Worm (Caenorhabditis elegans): ENCODE measurements around the gene srlf-23.
A peak's percentile ranks its signal among the peaks of the same experiment; 100 is the strongest.
"Not testable (repeated sequence)": the region's sequence is repeated elsewhere in the genome, so short reads cannot be mapped to it uniquely, and the experiment has no call there.

The srlf-23 gene

ce11 chrV:890835-891234 is 2.5 kb downstream of the srlf-23 start, which contains the start of gene srlf-22:
Gene srlf-22, plus strand, starts transcription at chrV:891135.
- TF ChIP-seq klf-2 (GFP tag; conservative IDR thresholded peaks at IDR 0.05); tab-1 (GFP tag; IDR thresholded peaks at IDR 0.05); med-1 (GFP tag; optimal IDR thresholded peaks at IDR 0.05; ENCODE audit: insufficient read depth): not testable (repeated sequence)

DNA sequence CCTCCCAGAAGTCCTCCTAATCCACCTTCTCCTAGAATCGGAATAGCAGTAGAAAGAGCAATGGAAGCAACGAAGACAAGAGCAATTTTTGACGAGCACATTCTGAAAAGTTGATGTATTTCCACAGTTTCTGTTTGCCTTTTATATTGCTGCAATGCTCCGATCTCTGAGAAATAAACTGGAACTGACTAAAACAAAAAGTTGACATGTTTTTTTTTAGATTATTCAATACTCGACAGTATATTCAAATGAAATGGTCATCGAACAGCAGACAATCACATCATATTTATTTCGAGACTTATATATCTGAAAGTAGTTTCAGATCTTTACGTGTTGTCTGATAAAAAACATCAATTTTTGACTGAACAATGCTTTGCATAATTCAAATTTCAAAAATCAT is 2.9 kb downstream of the srlf-23 start, which contains the start of gene srlf-21:
Gene srlf-21, minus strand, starts transcription at position 101 of the 400 bp plus-strand sequence.
- TF ChIP-seq cog-1 (tag; optimal IDR thresholded peaks at IDR 0.05) (no peak), T22C8.4 (GFP tag; IDR thresholded peaks at IDR 0.05) (no peak), med-1 (GFP tag; optimal IDR thresholded peaks at IDR 0.05; ENCODE audit: insufficient read depth) (no peak), klf-2 (GFP tag; conservative IDR thresholded peaks at IDR 0.05) (no peak), ref-1 (GFP tag; conservative IDR thresholded peaks at IDR 0.05) (no peak), flt-1 (GFP tag; IDR thresholded peaks at IDR 0.05) (no peak), ztf-29 (GFP tag; IDR thresholded peaks at IDR 0.05) (no peak), ztf-23 (GFP tag; IDR thresholded peaks at IDR 0.05) (no peak), tab-1 (GFP tag; IDR thresholded peaks at IDR 0.05) (no peak)

DNA sequence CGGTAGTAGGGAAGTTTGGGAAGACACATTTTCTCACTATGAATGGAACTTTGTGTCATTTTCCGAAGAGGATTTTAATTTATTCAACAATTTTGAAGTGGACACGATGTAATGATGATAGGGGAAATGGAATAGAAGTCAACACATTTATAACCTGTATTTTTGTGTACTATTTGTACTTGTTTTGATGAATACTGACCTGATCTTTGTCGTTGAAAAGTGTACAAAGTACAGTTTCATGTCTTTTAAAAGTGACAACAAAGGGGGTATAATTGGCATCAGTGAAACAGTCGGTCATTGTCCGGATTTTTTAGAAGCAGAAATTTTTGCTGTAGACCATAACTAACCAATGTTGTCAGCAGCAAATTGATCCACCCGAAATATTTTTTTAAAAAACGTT is 4.1 kb downstream of the srlf-23 start, which contains the start of gene T02B11.6:
Gene T02B11.6, minus strand, starts transcription at position 101 of the 400 bp plus-strand sequence.
- TF ChIP-seq T22C8.4 (GFP tag; IDR thresholded peaks at IDR 0.05) (no peak), med-1 (GFP tag; optimal IDR thresholded peaks at IDR 0.05; ENCODE audit: insufficient read depth) (no peak)

ce11 chrV:884324-884723 is 9.0 kb downstream of the srlf-23 start, which contains the start of gene srj-38:
Gene srj-38, minus strand, starts transcription at chrV:884424.
- TF ChIP-seq T22C8.4 (GFP tag; IDR thresholded peaks at IDR 0.05) (no peak), flt-1 (GFP tag; IDR thresholded peaks at IDR 0.05) (no peak), med-1 (GFP tag; optimal IDR thresholded peaks at IDR 0.05; ENCODE audit: insufficient read depth) (no peak), tab-1 (GFP tag; IDR thresholded peaks at IDR 0.05) (no peak), ztf-23 (GFP tag; IDR thresholded peaks at IDR 0.05) (no peak), cog-1 (tag; optimal IDR thresholded peaks at IDR 0.05) (no peak), ref-1 (GFP tag; conservative IDR thresholded peaks at IDR 0.05) (no peak), klf-2 (GFP tag; conservative IDR thresholded peaks at IDR 0.05) (no peak), ztf-29 (GFP tag; IDR thresholded peaks at IDR 0.05) (no peak)

ce11 chrV:879171-879570 is 14.2 kb downstream of the srlf-23 start, which contains the start of gene srg-53:
Gene srg-53, plus strand, starts transcription at chrV:879471.
- TF ChIP-seq tab-1 (GFP tag; IDR thresholded peaks at IDR 0.05) (no peak), ztf-29 (GFP tag; IDR thresholded peaks at IDR 0.05) (no peak), T22C8.4 (GFP tag; IDR thresholded peaks at IDR 0.05) (no peak), flt-1 (GFP tag; IDR thresholded peaks at IDR 0.05) (no peak), cog-1 (tag; optimal IDR thresholded peaks at IDR 0.05) (no peak), ztf-23 (GFP tag; IDR thresholded peaks at IDR 0.05) (no peak), med-1 (GFP tag; optimal IDR thresholded peaks at IDR 0.05; ENCODE audit: insufficient read depth) (no peak), ref-1 (GFP tag; conservative IDR thresholded peaks at IDR 0.05) (no peak), klf-2 (GFP tag; conservative IDR thresholded peaks at IDR 0.05) (no peak)

DNA sequence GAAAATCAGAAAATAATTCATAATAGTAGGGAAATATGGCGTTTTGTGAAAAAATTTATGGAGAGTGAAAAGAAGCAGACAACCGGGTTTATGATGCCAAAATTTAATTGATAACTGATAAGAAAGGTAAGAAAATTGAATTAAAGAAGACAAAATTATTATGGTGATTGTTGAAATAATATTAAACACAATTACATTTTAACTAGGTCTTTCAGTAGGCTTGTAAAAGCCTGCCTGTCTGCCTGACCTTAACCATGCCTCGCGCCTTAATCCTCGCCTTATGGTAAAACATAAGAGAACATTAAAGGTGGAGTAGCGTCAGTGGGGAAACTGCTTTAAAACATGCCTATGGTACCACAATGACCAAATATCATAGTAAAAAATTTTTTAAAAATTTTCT is 14.8 kb downstream of the srlf-23 start, which contains the start of gene T02B11.8:
Gene T02B11.8, minus strand, starts transcription at position 101 of the 400 bp plus-strand sequence.
- TF ChIP-seq tab-1 (GFP tag; IDR thresholded peaks at IDR 0.05): no peak
- no peak for TF ChIP-seq med-1 (GFP tag; optimal IDR thresholded peaks at IDR 0.05; ENCODE audit: insufficient read depth)
- TF ChIP-seq cog-1 (tag; optimal IDR thresholded peaks at IDR 0.05): no peak
- no peak for TF ChIP-seq klf-2 (GFP tag; conservative IDR thresholded peaks at IDR 0.05)
- no peak for TF ChIP-seq flt-1 (GFP tag; IDR thresholded peaks at IDR 0.05)
- TF ChIP-seq T22C8.4 (GFP tag; IDR thresholded peaks at IDR 0.05): no peak
- TF ChIP-seq ztf-29 (GFP tag; IDR thresholded peaks at IDR 0.05): no peak
- TF ChIP-seq ref-1 (GFP tag; conservative IDR thresholded peaks at IDR 0.05): no peak
- TF ChIP-seq ztf-23 (GFP tag; IDR thresholded peaks at IDR 0.05): no peak

DNA sequence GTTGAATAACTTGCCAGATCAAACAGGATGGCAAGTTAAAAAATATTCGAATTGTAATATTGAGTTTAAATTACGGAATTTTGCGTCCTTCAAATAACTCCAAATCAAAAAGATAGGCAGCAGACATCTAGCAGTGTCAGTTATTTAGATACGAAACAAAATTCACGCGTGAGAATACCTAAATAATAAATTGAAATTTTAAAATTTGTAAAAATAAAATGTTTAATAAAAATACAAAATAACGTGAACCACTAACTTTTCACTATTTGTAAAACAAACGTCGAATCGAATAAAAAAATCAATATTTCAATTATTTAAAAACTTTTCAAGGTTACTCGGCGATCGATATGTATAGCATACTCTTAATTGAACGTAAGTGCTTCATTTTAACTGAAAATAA is 17.4 kb downstream of the srlf-23 start, which contains the start of gene T02B11.9:
Gene T02B11.9, plus strand, starts transcription at position 301 of the 400 bp plus-strand sequence.
- no peak for TF ChIP-seq T22C8.4 (GFP tag; IDR thresholded peaks at IDR 0.05)
- TF ChIP-seq cog-1 (tag; optimal IDR thresholded peaks at IDR 0.05): no peak
- TF ChIP-seq ref-1 (GFP tag; conservative IDR thresholded peaks at IDR 0.05): no peak
- no peak for TF ChIP-seq ztf-23 (GFP tag; IDR thresholded peaks at IDR 0.05)
- TF ChIP-seq tab-1 (GFP tag; IDR thresholded peaks at IDR 0.05): no peak

ce11 chrV:871029-871428 is 22.3 kb downstream of the srlf-23 start, which contains the start of gene T02B11.4:
Gene T02B11.4, minus strand, starts transcription at chrV:871129.
- TF ChIP-seq med-1 (GFP tag; optimal IDR thresholded peaks at IDR 0.05; ENCODE audit: insufficient read depth): no peak
- no peak for TF ChIP-seq ztf-23 (GFP tag; IDR thresholded peaks at IDR 0.05)
- TF ChIP-seq T22C8.4 (GFP tag; IDR thresholded peaks at IDR 0.05): no peak
- TF ChIP-seq klf-2 (GFP tag; conservative IDR thresholded peaks at IDR 0.05): no peak
- TF ChIP-seq ztf-29 (GFP tag; IDR thresholded peaks at IDR 0.05): no peak
- no peak for TF ChIP-seq flt-1 (GFP tag; IDR thresholded peaks at IDR 0.05)
- TF ChIP-seq cog-1 (tag; optimal IDR thresholded peaks at IDR 0.05): no peak
- TF ChIP-seq ref-1 (GFP tag; conservative IDR thresholded peaks at IDR 0.05): no peak
- TF ChIP-seq tab-1 (GFP tag; IDR thresholded peaks at IDR 0.05): no peak

- TF ChIP-seq flt-1 (GFP tag; IDR thresholded peaks at IDR 0.05) (no peak), ref-1 (GFP tag; conservative IDR thresholded peaks at IDR 0.05) (no peak), cog-1 (tag; optimal IDR thresholded peaks at IDR 0.05) (no peak), ztf-29 (GFP tag; IDR thresholded peaks at IDR 0.05) (no peak), ztf-23 (GFP tag; IDR thresholded peaks at IDR 0.05) (no peak), med-1 (GFP tag; optimal IDR thresholded peaks at IDR 0.05; ENCODE audit: insufficient read depth) (no peak), klf-2 (GFP tag; conservative IDR thresholded peaks at IDR 0.05) (no peak), T22C8.4 (GFP tag; IDR thresholded peaks at IDR 0.05) (no peak), tab-1 (GFP tag; IDR thresholded peaks at IDR 0.05) (no peak)
Measured at ce11 chrV:866729-867128, 26.6 kb downstream of the srlf-23 start, which contains the start of gene T02B11.3. Gene T02B11.3, minus strand, starts transcription at chrV:866829.

- TF ChIP-seq T22C8.4 (GFP tag; IDR thresholded peaks at IDR 0.05): no peak
- no peak for TF ChIP-seq cog-1 (tag; optimal IDR thresholded peaks at IDR 0.05)
- 0 out of 2 replicates have a peak, but pooled peaks have one; percentile 49 for TF ChIP-seq flt-1 (GFP tag; IDR thresholded peaks at IDR 0.05)
- TF ChIP-seq tab-1 (GFP tag; IDR thresholded peaks at IDR 0.05): no peak
- TF ChIP-seq ztf-23 (GFP tag; IDR thresholded peaks at IDR 0.05): no peak
- no peak for TF ChIP-seq med-1 (GFP tag; optimal IDR thresholded peaks at IDR 0.05; ENCODE audit: insufficient read depth)
- TF ChIP-seq ztf-29 (GFP tag; IDR thresholded peaks at IDR 0.05): 0 out of 2 replicates have a peak, but pooled peaks have one; percentile 17
Measured at ce11 chrV:858841-859456, 34.4 kb downstream of the srlf-23 start.

Data from whole organism, midembryonic.